Fruit fly (Drosophila melanogaster): ENCODE data around the gene viaf.

Gene viaf

dm6 chr3L:12032257-12032656 lies 39.3 kb upstream of the viaf start, which contains the start of gene CG43993:
CG43993 (plus strand) TSS chr3L:12032557.
- TF ChIP-seq CG16779 (tag; optimal IDR thresholded peaks at IDR 0.05) (no peak), fd59A (GFP tag; optimal IDR thresholded peaks at IDR 0.05) (no peak), vri (GFP tag; optimal IDR thresholded peaks at IDR 0.05) (no peak), CG6276 (GFP tag; optimal IDR thresholded peaks at IDR 0.05) (no peak), achi (GFP tag; optimal IDR thresholded peaks at IDR 0.05) (no peak), esn (GFP tag; optimal IDR thresholded peaks at IDR 0.05) (no peak)

- peak; percentile 80 for TF ChIP-seq Eip78C (GFP tag)
- peak; percentile 53 for TF ChIP-seq Sox14 (GFP tag; optimal IDR thresholded peaks at IDR 0.05)
- peak; percentile 81 for TF ChIP-seq CG3919 (GFP tag; optimal IDR thresholded peaks at IDR 0.05)
- peak; percentile 58 for TF ChIP-seq CG6808 (GFP tag; optimal IDR thresholded peaks at IDR 0.05)
- TF ChIP-seq fd59A (GFP tag; optimal IDR thresholded peaks at IDR 0.05): peak; percentile 46
- no peak for TF ChIP-seq Hr38 (GFP tag; optimal IDR thresholded peaks at IDR 0.05)
- TF ChIP-seq Ets21C (GFP tag; optimal IDR thresholded peaks at IDR 0.05): no peak
- TF ChIP-seq CG6792 (GFP tag; optimal IDR thresholded peaks at IDR 0.05): peak; percentile 27
- no peak for TF ChIP-seq ss (GFP tag; optimal IDR thresholded peaks at IDR 0.05)
- no peak for TF ChIP-seq CG16779 (tag; optimal IDR thresholded peaks at IDR 0.05)
- TF ChIP-seq CG10669 (GFP tag; optimal IDR thresholded peaks at IDR 0.05): peak; percentile 84
- TF ChIP-seq salr (GFP tag; optimal IDR thresholded peaks at IDR 0.05): peak; percentile 19 to 36
- TF ChIP-seq CG6163 (GFP tag; IDR thresholded peaks at IDR 0.05): peak; percentile 79
- TF ChIP-seq Sox102F (GFP tag; optimal IDR thresholded peaks at IDR 0.05): peak; percentile 10
- TF ChIP-seq CG1621 (tag; optimal IDR thresholded peaks at IDR 0.05): peak; percentile 46
- peak; percentile 42 for TF ChIP-seq esn (GFP tag; optimal IDR thresholded peaks at IDR 0.05)
- peak; percentile 65; the same call in 2 of the 3 replicates for TF ChIP-seq CG8119 (GFP tag; IDR thresholded peaks at IDR 0.05)
- peak; percentile 57 for TF ChIP-seq acj6 (GFP tag; optimal IDR thresholded peaks at IDR 0.05)
- peak; percentile 58 for TF ChIP-seq spab (GFP tag; optimal IDR thresholded peaks at IDR 0.05)
- TF ChIP-seq svp (GFP tag): no peak
- TF ChIP-seq Hr4 (GFP tag; optimal IDR thresholded peaks at IDR 0.05): peak; percentile 41
- peak; percentile 15 for TF ChIP-seq lz (GFP tag; optimal IDR thresholded peaks at IDR 0.05)
- TF ChIP-seq eg (GFP tag; IDR thresholded peaks at IDR 0.05): peak; percentile 71
- no peak for TF ChIP-seq dac (GFP tag; optimal IDR thresholded peaks at IDR 0.05)
- TF ChIP-seq Blimp-1 (GFP tag; optimal IDR thresholded peaks at IDR 0.05): no peak
- TF ChIP-seq CG8632 (GFP tag; optimal IDR thresholded peaks at IDR 0.05): peak; percentile 45
- no peak for TF ChIP-seq vri (GFP tag; optimal IDR thresholded peaks at IDR 0.05)
- peak; percentile 54 for TF ChIP-seq pdm3 (GFP tag; optimal IDR thresholded peaks at IDR 0.05)
- TF ChIP-seq Eip75B (GFP tag; optimal IDR thresholded peaks at IDR 0.05): peak; percentile 51
- peak; percentile 51 for TF ChIP-seq net (GFP tag; optimal IDR thresholded peaks at IDR 0.05)
- peak; percentile 29 for TF ChIP-seq CG34406 (GFP tag; optimal IDR thresholded peaks at IDR 0.05)
- peak; percentile 49 for TF ChIP-seq CG6276 (GFP tag; optimal IDR thresholded peaks at IDR 0.05)
- no peak for TF ChIP-seq Eip93F (GFP tag; optimal IDR thresholded peaks at IDR 0.05)
- peak; percentile 72 for TF ChIP-seq CG3032 (tag; optimal IDR thresholded peaks at IDR 0.05)
- TF ChIP-seq Sox15 (GFP tag; optimal IDR thresholded peaks at IDR 0.05): no peak
- peak; percentile 64 for TF ChIP-seq CG7368 (GFP tag; optimal IDR thresholded peaks at IDR 0.05)
- peak; percentile 62 for TF ChIP-seq OdsH (GFP tag; optimal IDR thresholded peaks at IDR 0.05)
- TF ChIP-seq Lpt (GFP tag; optimal IDR thresholded peaks at IDR 0.05): peak; percentile 66
- TF ChIP-seq Hr39 (GFP tag; optimal IDR thresholded peaks at IDR 0.05): peak; percentile 44
- TF ChIP-seq CG11762 (GFP tag; optimal IDR thresholded peaks at IDR 0.05; ENCODE audit: insufficient read depth): peak; percentile 65
- TF ChIP-seq CG15336 (GFP tag; IDR thresholded peaks at IDR 0.05): peak; percentile 70
- TF ChIP-seq cyc (GFP tag; optimal IDR thresholded peaks at IDR 0.05): peak; percentile 69
- peak; percentile 48 for TF ChIP-seq CG8319 (GFP tag; optimal IDR thresholded peaks at IDR 0.05)
- TF ChIP-seq CG10631 (GFP tag; optimal IDR thresholded peaks at IDR 0.05): peak; percentile 51
- TF ChIP-seq CG11902 (GFP tag; optimal IDR thresholded peaks at IDR 0.05): peak; percentile 55
- peak; percentile 43 for TF ChIP-seq CG31627 (GFP tag; optimal IDR thresholded peaks at IDR 0.05)
- TF ChIP-seq fkh (GFP tag; optimal IDR thresholded peaks at IDR 0.05): no peak
- TF ChIP-seq CG4318 (GFP tag; optimal IDR thresholded peaks at IDR 0.05): peak; percentile 18
These were observed 37.5 kb upstream of the viaf start for dm6 chr3L:12030521-12030920.

Data from whole organism, prepupa.